Fruit fly (Drosophila melanogaster) whole organism, pupa: ENCODE data around the gene Hsp60D.
A peak's percentile ranks its signal among the peaks of the same experiment; 100 is the strongest.
"Not testable (repeated sequence)": the region's sequence is repeated elsewhere in the genome, so short reads cannot be mapped to it uniquely, and the experiment has no call there.

Experiments used
- CG10348 ChIP-seq: fragments of 200-800 bp; sonication (Bioruptor generic); IDR thresholded peaks from 2 replicates; pipeline ENCODE4 v1.3.6; 2022; ENCODE audit warnings: missing biosample characterization, missing genetic modification characterization
- CG12605 ChIP-seq: fragments of 200-800 bp; sonication (Bioruptor generic); IDR thresholded peaks from 2 replicates; pipeline ENCODE4 v1.3.6; 2022; ENCODE audit warnings: missing biosample characterization, missing genetic modification characterization
- CG13204 ChIP-seq: fragments of 200-800 bp; sonication (Bioruptor generic); optimal IDR thresholded peaks from 2 replicates; lab custom pipeline; 2018; ENCODE audit warnings: missing biosample characterization, mild to moderate bottlenecking, missing genetic modification characterization, moderate library complexity
- CG14655 ChIP-seq: fragments of 200-800 bp; sonication (Bioruptor generic); optimal IDR thresholded peaks from 3 replicates; lab custom pipeline; 2017; ENCODE audit warnings: mild to moderate bottlenecking, missing biosample characterization, missing genetic modification reagents, missing genetic modification characterization
- CG15710 ChIP-seq: fragments of 200-800 bp; sonication (Bioruptor generic); optimal IDR thresholded peaks from 2 replicates; lab custom pipeline; 2018; ENCODE audit warnings: missing biosample characterization, mild to moderate bottlenecking, missing genetic modification characterization, moderate library complexity
- CG17806 ChIP-seq: fragments of 200-800 bp; sonication (Bioruptor generic); optimal IDR thresholded peaks from 2 replicates; lab custom pipeline; 2018; ENCODE audit warnings: missing biosample characterization, mild to moderate bottlenecking, missing genetic modification characterization, moderate library complexity
- CG32121 ChIP-seq: fragments of 200-800 bp; sonication (Bioruptor generic); IDR thresholded peaks from 2 replicates; pipeline ENCODE4 v1.3.6; 2022; ENCODE audit warnings: missing biosample characterization, missing genetic modification characterization
- CG34367 ChIP-seq: fragments of 200-800 bp; sonication (Bioruptor generic); optimal IDR thresholded peaks from 2 replicates; lab custom pipeline; 2018; ENCODE audit warnings: missing biosample characterization, mild to moderate bottlenecking, missing genetic modification characterization
- CG4496 ChIP-seq: fragments of 200-800 bp; sonication (Bioruptor generic); IDR thresholded peaks from 3 replicates; pipeline ENCODE4 v1.3.6; 2022; ENCODE audit warnings: missing biosample characterization, missing genetic modification characterization
- CG8159 ChIP-seq: fragments of 200-800 bp; sonication (Bioruptor generic); optimal IDR thresholded peaks from 3 replicates; lab custom pipeline; 2018; ENCODE audit warnings: missing biosample characterization, mild to moderate bottlenecking, missing genetic modification characterization, moderate library complexity
- CG8301 ChIP-seq: fragments of 200-800 bp; sonication (Bioruptor generic); optimal IDR thresholded peaks from 2 replicates; lab custom pipeline; 2018; ENCODE audit warnings: missing biosample characterization, mild to moderate bottlenecking, missing genetic modification characterization
- CG9948 ChIP-seq: fragments of 200-800 bp; sonication (Bioruptor generic); optimal IDR thresholded peaks from 2 replicates; lab custom pipeline; 2018; ENCODE audit warnings: missing biosample characterization, mild to moderate bottlenecking, missing genetic modification characterization, moderate library complexity
- D1 ChIP-seq: fragments of 200-800 bp; sonication (Bioruptor generic); optimal IDR thresholded peaks from 2 replicates; lab custom pipeline; 2018; ENCODE audit warnings: missing biosample characterization, mild to moderate bottlenecking, missing genetic modification characterization, moderate library complexity
- EcR ChIP-seq: fragments of 200-800 bp; sonication (Bioruptor generic); optimal IDR thresholded peaks from 3 replicates; lab custom pipeline; 2019; ENCODE audit warnings: missing biosample characterization, missing genetic modification characterization, mild to moderate bottlenecking, moderate library complexity, missing genetic modification reagents
- Ets98B ChIP-seq: fragments of 200-800 bp; sonication (Bioruptor generic); IDR thresholded peaks from 2 replicates; pipeline ENCODE4 v1.3.6; 2022; ENCODE audit warnings: missing biosample characterization, missing genetic modification characterization
- Pif1A ChIP-seq: fragments of 200-800 bp; sonication (Bioruptor generic); optimal IDR thresholded peaks from 3 replicates; lab custom pipeline; 2016; ENCODE audit warnings: missing biosample characterization, missing genetic modification characterization
- Pif1B ChIP-seq: fragments of 200-800 bp; sonication (Bioruptor generic); optimal IDR thresholded peaks from 3 replicates; lab custom pipeline; 2016; ENCODE audit warnings: missing biosample characterization, missing genetic modification characterization
- Snoo ChIP-seq: fragments of 200-800 bp; sonication (Bioruptor generic); optimal IDR thresholded peaks from 3 replicates; lab custom pipeline; 2017; ENCODE audit warnings: missing biosample characterization, mild to moderate bottlenecking, missing genetic modification characterization, inconsistent platforms
- fd96Ca ChIP-seq: fragments of 200-800 bp; sonication (Bioruptor generic); IDR thresholded peaks from 3 replicates; pipeline ENCODE4 v1.3.6; 2022; ENCODE audit warnings: missing biosample characterization, missing genetic modification characterization
- gl ChIP-seq: fragments of 200-800 bp; sonication (Bioruptor generic); optimal IDR thresholded peaks from 2 replicates; lab custom pipeline; 2018; ENCODE audit warnings: missing biosample characterization, mild to moderate bottlenecking, missing genetic modification characterization
- rn ChIP-seq: fragments of 200-800 bp; sonication (Bioruptor generic); IDR thresholded peaks from 2 replicates; pipeline ENCODE4 v1.3.6; 2022; ENCODE audit warnings: missing biosample characterization, missing genetic modification characterization

The Hsp60D gene

dm6 chr2L:13449397-13449796, at the start of gene Hsp60D:
Gene Hsp60D (minus strand): TSS chr2L:13449497.
- TF ChIP-seq CG13204 (GFP tag; lab: Kevin White, UChicago); Pif1B (GFP tag; lab: Kevin White, UChicago); fd96Ca: not testable (repeated sequence)

- TF ChIP-seq CG15710 (tag; lab: Kevin White, UChicago) = no peak
- no peak for TF ChIP-seq D1 (tag; lab: Kevin White, UChicago)
- TF ChIP-seq CG32121 (GFP tag; lab: Robert Waterston, UW) = no peak
- no peak for TF ChIP-seq CG10348 (GFP tag; lab: Robert Waterston, UW)
- no peak for TF ChIP-seq CG17806 (tag; lab: Kevin White, UChicago)
- TF ChIP-seq CG9948 (tag; lab: Kevin White, UChicago) = no peak
- no peak for TF ChIP-seq CG34367 (tag; lab: Kevin White, UChicago)
- TF ChIP-seq CG12605 (GFP tag; lab: Robert Waterston, UW) = no peak
- TF ChIP-seq CG13204 (GFP tag; lab: Kevin White, UChicago) = no peak
- no peak for TF ChIP-seq CG8301
- no peak for TF ChIP-seq rn (GFP tag; lab: Robert Waterston, UW)
- no peak for TF ChIP-seq CG4496 (GFP tag; lab: Robert Waterston, UW)
- TF ChIP-seq Ets98B (GFP tag; lab: Robert Waterston, UW) = no peak
These were observed 48.6 kb upstream of the Hsp60D start for dm6 chr2L:13497915-13498314.

DNA sequence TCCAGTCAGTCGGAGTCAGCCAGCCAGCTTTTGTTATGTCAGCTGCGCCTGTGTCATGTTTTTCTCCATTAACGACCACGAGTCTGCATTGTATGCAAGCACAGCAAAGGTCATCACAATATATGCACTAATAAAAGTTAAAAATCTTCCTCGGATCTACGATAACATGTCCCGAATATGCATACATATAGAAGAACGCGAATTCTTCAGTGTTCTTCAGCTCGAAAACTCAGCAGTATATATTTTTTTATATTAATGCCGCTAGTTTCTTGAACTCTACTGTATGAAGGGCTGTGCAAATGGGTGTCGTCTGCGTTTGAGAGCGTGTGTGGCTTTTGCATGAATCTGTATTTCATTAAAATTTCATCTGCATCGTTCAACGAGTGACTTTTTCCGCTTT, 33.0 kb upstream of the Hsp60D start:
- TF ChIP-seq CG13204 (GFP tag; lab: Kevin White, UChicago) (peak; percentile 5), CG14655 (GFP tag; lab: Kevin White, UChicago) (peak; percentile 21), CG34367 (tag; lab: Kevin White, UChicago) (peak; percentile 30), CG8301 (no peak), CG8159 (tag; lab: Kevin White, UChicago) (peak; percentile 40), Pif1A (GFP tag; lab: Kevin White, UChicago) (peak; percentile 62), CG4496 (GFP tag; lab: Robert Waterston, UW) (no peak), Ets98B (GFP tag; lab: Robert Waterston, UW) (no peak), CG15710 (tag; lab: Kevin White, UChicago) (peak; percentile 73)

DNA sequence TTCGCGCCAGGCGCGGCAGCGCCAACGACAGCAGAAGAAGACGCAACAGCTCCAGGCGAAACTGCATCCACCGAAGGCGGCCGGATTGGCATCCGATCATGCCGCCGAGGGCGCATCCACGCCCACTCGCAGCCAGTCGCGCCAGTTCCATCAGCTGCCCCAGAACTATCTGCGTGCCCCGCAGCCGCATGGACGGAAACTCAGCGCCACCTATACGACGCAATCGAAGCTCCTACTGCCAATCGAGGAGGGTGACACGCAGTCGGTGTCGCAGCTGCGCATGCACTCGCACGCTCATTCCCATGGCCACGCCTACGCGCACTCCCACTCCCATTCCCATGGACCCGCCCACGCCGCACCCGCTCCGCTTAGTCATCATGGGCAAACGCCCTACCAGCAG, 26.0 kb upstream of the Hsp60D start:
- no peak for TF ChIP-seq gl (tag; lab: Kevin White, UChicago)
- no peak for TF ChIP-seq CG13204 (GFP tag; lab: Kevin White, UChicago)
- no peak for TF ChIP-seq rn (GFP tag; lab: Robert Waterston, UW)
- TF ChIP-seq CG8159 (tag; lab: Kevin White, UChicago) = no peak
- TF ChIP-seq CG8301 = no peak
- TF ChIP-seq Ets98B (GFP tag; lab: Robert Waterston, UW) = no peak
- no peak for TF ChIP-seq EcR
- no peak for TF ChIP-seq fd96Ca

- TF ChIP-seq CG34367 (tag; lab: Kevin White, UChicago) (peak; percentile 9), Pif1A (GFP tag; lab: Kevin White, UChicago) (peak; percentile 34), CG15710 (tag; lab: Kevin White, UChicago) (peak; percentile 56), fd96Ca (no peak), CG9948 (tag; lab: Kevin White, UChicago) (no peak), CG8159 (tag; lab: Kevin White, UChicago) (peak; percentile 71), CG4496 (GFP tag; lab: Robert Waterston, UW) (peak; percentile 11; the same call in 1 of the 3 replicates), Pif1B (GFP tag; lab: Kevin White, UChicago) (peak; percentile 12), CG14655 (GFP tag; lab: Kevin White, UChicago) (peak; percentile 65), CG8301 (peak; percentile 49)
These were observed 11.9 kb upstream of the Hsp60D start, which contains the start of gene CG46308 for dm6 chr2L:13460911-13461866. Gene CG46308 (plus strand): TSS chr2L:13461774.

DNA sequence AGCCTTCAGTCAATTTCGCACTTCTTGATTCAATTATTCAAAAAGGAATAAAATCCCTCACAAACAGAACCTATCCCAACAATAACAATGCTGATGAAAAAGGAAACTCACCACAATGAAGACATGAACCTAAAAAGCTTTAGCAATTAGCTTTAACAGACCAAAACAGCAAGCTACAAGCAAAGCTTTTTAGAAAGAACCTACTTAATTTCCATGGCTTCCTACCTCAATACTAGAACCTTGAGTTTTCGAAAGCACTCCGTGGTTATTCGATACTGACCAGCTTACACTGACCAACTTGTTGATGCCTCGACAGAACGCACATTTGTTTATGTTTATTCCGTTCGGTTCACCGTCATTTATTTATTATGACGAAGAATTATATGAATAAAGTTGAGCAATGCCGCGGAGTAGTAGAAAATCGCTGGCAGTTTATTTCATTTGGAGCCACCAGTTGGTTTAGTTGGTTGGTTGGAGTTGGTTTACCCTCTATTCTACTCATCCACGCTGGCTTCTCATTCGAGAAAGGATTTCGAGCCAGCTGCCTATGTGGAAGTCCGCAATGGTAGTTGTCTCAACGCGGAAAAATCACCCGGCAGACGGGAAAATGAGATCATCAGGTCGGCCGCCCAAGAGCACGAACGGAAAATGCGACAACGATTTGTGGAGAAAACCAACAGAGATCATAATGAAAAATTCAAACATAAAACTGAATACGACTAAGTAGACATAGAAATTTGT, 9.9 kb upstream of the Hsp60D start, which contains the start of gene CG42810:
CG42810 (plus strand) TSS at position 691 of the 741 bp plus-strand sequence.
- no peak for TF ChIP-seq EcR
- no peak for TF ChIP-seq CG17806 (tag; lab: Kevin White, UChicago)
- no peak for TF ChIP-seq CG12605 (GFP tag; lab: Robert Waterston, UW)
- TF ChIP-seq Ets98B (GFP tag; lab: Robert Waterston, UW) = no peak
- no peak for TF ChIP-seq Pif1B (GFP tag; lab: Kevin White, UChicago)
- TF ChIP-seq D1 (tag; lab: Kevin White, UChicago) = no peak
- no peak for TF ChIP-seq gl (tag; lab: Kevin White, UChicago)
- no peak for TF ChIP-seq fd96Ca
- no peak for TF ChIP-seq CG13204 (GFP tag; lab: Kevin White, UChicago)
- no peak for TF ChIP-seq CG9948 (tag; lab: Kevin White, UChicago)
- no peak for TF ChIP-seq CG32121 (GFP tag; lab: Robert Waterston, UW)
- TF ChIP-seq CG4496 (GFP tag; lab: Robert Waterston, UW) = no peak
- TF ChIP-seq CG8159 (tag; lab: Kevin White, UChicago) = no peak
- TF ChIP-seq CG10348 (GFP tag; lab: Robert Waterston, UW) = no peak
- no peak for TF ChIP-seq CG14655 (GFP tag; lab: Kevin White, UChicago)
- TF ChIP-seq Snoo (tag; lab: Kevin White, UChicago) = no peak
- TF ChIP-seq CG15710 (tag; lab: Kevin White, UChicago) = no peak
- no peak for TF ChIP-seq rn (GFP tag; lab: Robert Waterston, UW)
- no peak for TF ChIP-seq CG34367 (tag; lab: Kevin White, UChicago)
